Worm (Caenorhabditis elegans) whole organism, dauer: ENCODE measurements around the gene oma-2.

Experiments used
- unc-62 ChIP-seq: sonication (generic microtip); optimal IDR thresholded peaks from 2 replicates; lab custom pipeline; 2017; ENCODE audit warnings: missing biosample characterization, missing genetic modification reagents, missing genetic modification characterization

The oma-2 gene

ce11 chrV:8028825-8029489 lies at the start of gene oma-2:
TSS of gene oma-2 (plus strand) at chrV:8029439.
- no peak for TF ChIP-seq unc-62 (GFP tag; lab: Kevin White, UChicago)

ce11 chrV:7980370-7980987 lies 48.8 kb upstream of the oma-2 start:
- TF ChIP-seq unc-62 (GFP tag; lab: Kevin White, UChicago): no peak

ce11 chrV:7980993-7981595 lies 48.1 kb upstream of the oma-2 start, which contains the start of gene F26D11.1:
TSS of gene F26D11.1 (plus strand) at chrV:7981545.
- TF ChIP-seq unc-62 (GFP tag; lab: Kevin White, UChicago): no peak

ce11 chrV:7983381-7984052 lies 45.7 kb upstream of the oma-2 start, which contains the start of the genes natb-1 and abhd-12:
TSS of gene natb-1 (minus strand) at chrV:7983431.
TSS of gene abhd-12 (plus strand) at chrV:7983879.
- no peak for TF ChIP-seq unc-62 (GFP tag; lab: Kevin White, UChicago)

- no peak for TF ChIP-seq unc-62 (GFP tag; lab: Kevin White, UChicago)
These were observed 43.4 kb upstream of the oma-2 start, which contains the start of gene Y97E10AL.1 for ce11 chrV:7985860-7986259. TSS of gene Y97E10AL.1 (plus strand) at chrV:7986160.

- no peak for TF ChIP-seq unc-62 (GFP tag; lab: Kevin White, UChicago)
These were observed 34.7 kb upstream of the oma-2 start, which contains the start of gene ceh-76 for ce11 chrV:7994570-7994969. TSS of gene ceh-76 (minus strand) at chrV:7994670.

ce11 chrV:7995165-7995564 lies 34.1 kb upstream of the oma-2 start:
- no peak for TF ChIP-seq unc-62 (GFP tag; lab: Kevin White, UChicago)

ce11 chrV:7995878-7996277 lies 33.4 kb upstream of the oma-2 start, which contains the start of gene Y97E10AR.2:
TSS of gene Y97E10AR.2 (plus strand) at chrV:7996178.
- TF ChIP-seq unc-62 (GFP tag; lab: Kevin White, UChicago): no peak

ce11 chrV:8000929-8001513 lies 28.2 kb upstream of the oma-2 start, which contains the start of gene Y97E10AR.1:
TSS of gene Y97E10AR.1 (plus strand) at chrV:8001463.
- no peak for TF ChIP-seq unc-62 (GFP tag; lab: Kevin White, UChicago)

ce11 chrV:8005000-8005399 lies 24.2 kb upstream of the oma-2 start, which contains the start of gene Y97E10AR.8:
TSS of gene Y97E10AR.8 (plus strand) at chrV:8005300.
- TF ChIP-seq unc-62 (GFP tag; lab: Kevin White, UChicago): no peak

ce11 chrV:8007460-8008292 lies 21.6 kb upstream of the oma-2 start, which contains the start of gene Y97E10AR.3:
TSS of gene Y97E10AR.3 (minus strand) at chrV:8007510.
- no peak for TF ChIP-seq unc-62 (GFP tag; lab: Kevin White, UChicago)

- TF ChIP-seq unc-62 (GFP tag; lab: Kevin White, UChicago): no peak
These were observed 19.1 kb upstream of the oma-2 start, which contains the start of gene Y97E10AR.4 for ce11 chrV:8010103-8010502. TSS of gene Y97E10AR.4 (minus strand) at chrV:8010233.

ce11 chrV:8010846-8011245 lies 18.4 kb upstream of the oma-2 start, which contains the start of gene lmtr-2:
TSS of gene lmtr-2 (minus strand) at chrV:8011106.
- no peak for TF ChIP-seq unc-62 (GFP tag; lab: Kevin White, UChicago)

- TF ChIP-seq unc-62 (GFP tag; lab: Kevin White, UChicago): no peak
These were observed 17.2 kb upstream of the oma-2 start, which contains the start of gene rpb-9 for ce11 chrV:8012032-8012431. TSS of gene rpb-9 (minus strand) at chrV:8012345.
